ENCODE assay signal across 4 worm cellular contexts in genomic region chrV:19522551-19523137, ce11.
TF ChIP-seq lines count a peak whose summit lies in the region.

No protein-coding gene starts in this region.

TF ChIP-seq in whole organism, L2 larva, 48 proteins besides CTCF, POLR2A, EP300 and RAD21 (continues in another document):
- no peak for TF ChIP-seq ztf-1 (GFP tag; conservative IDR thresholded peaks at IDR 0.05; lab: Robert Waterston, UW)
- peak; percentile 65 to 89 for TF ChIP-seq lsy-2 (tag; optimal IDR thresholded peaks at IDR 0.05; lab: Kevin White, UChicago)
- peak; percentile 91 for TF ChIP-seq unc-55 (GFP tag; optimal IDR thresholded peaks at IDR 0.05; lab: Kevin White, UChicago)
- peak; percentile 79 for TF ChIP-seq fos-1 (tag; optimal IDR thresholded peaks at IDR 0.05; lab: Kevin White, UChicago)
- peak; percentile 52 for TF ChIP-seq lin-11 (tag; optimal IDR thresholded peaks at IDR 0.05; lab: Kevin White, UChicago)
- TF ChIP-seq ceh-16 (tag; optimal IDR thresholded peaks at IDR 0.05; lab: Kevin White, UChicago), result peak; percentile 47
- TF ChIP-seq nhr-129 (tag; optimal IDR thresholded peaks at IDR 0.05; lab: Kevin White, UChicago), result peak; percentile 88
- peak; percentile 75 to 89 for TF ChIP-seq mdl-1 (tag; optimal IDR thresholded peaks at IDR 0.05; lab: Kevin White, UChicago)
- TF ChIP-seq unc-62 (GFP tag; optimal IDR thresholded peaks at IDR 0.05; lab: Kevin White, UChicago), result peak; percentile 73
- peak; percentile 92 for TF ChIP-seq nhr-21 (tag; optimal IDR thresholded peaks at IDR 0.05; lab: Kevin White, UChicago)
- peak; percentile 77 for TF ChIP-seq blmp-1 (tag; optimal IDR thresholded peaks at IDR 0.05; lab: Kevin White, UChicago; ENCODE audit: insufficient read depth)
- no peak for TF ChIP-seq nhr-77 (tag; optimal IDR thresholded peaks at IDR 0.05; lab: Kevin White, UChicago)
- peak; percentile 75 for TF ChIP-seq C34F6.9 (tag; optimal IDR thresholded peaks at IDR 0.05; lab: Kevin White, UChicago)
- peak; percentile 98 for TF ChIP-seq sma-9 (GFP tag; optimal IDR thresholded peaks at IDR 0.05; lab: Kevin White, UChicago)
- peak; percentile 30 for TF ChIP-seq sma-9 (tag; optimal IDR thresholded peaks at IDR 0.05; lab: Kevin White, UChicago)
- peak; percentile 90 for TF ChIP-seq lin-13 (GFP tag; optimal IDR thresholded peaks at IDR 0.05; lab: Kevin White, UChicago)
- peak; percentile 92 for TF ChIP-seq ztf-4 (tag; optimal IDR thresholded peaks at IDR 0.05; lab: Kevin White, UChicago)
- no peak for TF ChIP-seq nhr-11 (tag; optimal IDR thresholded peaks at IDR 0.05; lab: Kevin White, UChicago)
- no peak for TF ChIP-seq ztf-11 (tag; optimal IDR thresholded peaks at IDR 0.05; lab: Kevin White, UChicago)
- TF ChIP-seq elt-1 (tag; optimal IDR thresholded peaks at IDR 0.05; lab: Kevin White, UChicago), result no peak
- peak; percentile 97 for TF ChIP-seq mab-5 (tag; optimal IDR thresholded peaks at IDR 0.05; lab: Kevin White, UChicago)
- no peak for TF ChIP-seq mbf-1 (tag; optimal IDR thresholded peaks at IDR 0.05; lab: Kevin White, UChicago)
- TF ChIP-seq crh-2 (tag; optimal IDR thresholded peaks at IDR 0.05; lab: Kevin White, UChicago), result peak; percentile 93

TF ChIP-seq in whole organism, L4 larva, 104 proteins besides CTCF, POLR2A, EP300 and RAD21 (continues in another document):
- peak; percentile 65 for TF ChIP-seq lin-13 (GFP tag; optimal IDR thresholded peaks at IDR 0.05; lab: Kevin White, UChicago)
- TF ChIP-seq nhr-76 (tag; optimal IDR thresholded peaks at IDR 0.05; lab: Kevin White, UChicago), result no peak
- no peak for TF ChIP-seq lin-39 (tag; optimal IDR thresholded peaks at IDR 0.05; lab: Kevin White, UChicago)
- TF ChIP-seq T26A8.4 (GFP tag; IDR thresholded peaks at IDR 0.05; lab: Robert Waterston, UW), result peak; percentile 88
- peak; percentile 79 for TF ChIP-seq php-3 (GFP tag; IDR thresholded peaks at IDR 0.05; lab: Robert Waterston, UW)
- TF ChIP-seq lsy-2 (tag; optimal IDR thresholded peaks at IDR 0.05; lab: Kevin White, UChicago), result peak; percentile 84 to 88
- peak; percentile 86 for TF ChIP-seq set-16 (GFP tag; IDR thresholded peaks at IDR 0.05; lab: Robert Waterston, UW)
- peak; percentile 93 for TF ChIP-seq dve-1 (tag; optimal IDR thresholded peaks at IDR 0.05; lab: Kevin White, UChicago; ENCODE audit: insufficient read depth)
- TF ChIP-seq lin-38 (GFP tag; IDR thresholded peaks at IDR 0.05; lab: Robert Waterston, UW), result peak; percentile 57
- TF ChIP-seq hmg-1.1 (GFP tag; IDR thresholded peaks at IDR 0.05; lab: Robert Waterston, UW), result peak; percentile 92
- TF ChIP-seq F26F4.8 (GFP tag; conservative IDR thresholded peaks at IDR 0.05; lab: Robert Waterston, UW), result no peak
- peak; percentile 55 for TF ChIP-seq spr-1 (tag; optimal IDR thresholded peaks at IDR 0.05; lab: Kevin White, UChicago)
- TF ChIP-seq rbr-2 (tag; optimal IDR thresholded peaks at IDR 0.05; lab: Kevin White, UChicago), result peak; percentile 87
- TF ChIP-seq Y75B8A.6 (GFP tag; IDR thresholded peaks at IDR 0.05; lab: Robert Waterston, UW), result no peak
- TF ChIP-seq ces-1 (GFP tag; optimal IDR thresholded peaks at IDR 0.05; lab: Kevin White, UChicago), result no peak
- TF ChIP-seq dmd-9 (GFP tag; IDR thresholded peaks at IDR 0.05; lab: Robert Waterston, UW), result no peak
- peak; percentile 56; the same call in 1 of the 2 replicates for TF ChIP-seq arid-1 (GFP tag; conservative IDR thresholded peaks at IDR 0.05; lab: Robert Waterston, UW)
- TF ChIP-seq madf-5 (GFP tag; IDR thresholded peaks at IDR 0.05; lab: Robert Waterston, UW), result 0 out of 4 replicates have a peak, but pooled peaks have one; percentile 20 to 34
- peak; percentile 69 for TF ChIP-seq nhr-42 (GFP tag; IDR thresholded peaks at IDR 0.05; lab: Robert Waterston, UW)
- TF ChIP-seq ztf-7 (tag; optimal IDR thresholded peaks at IDR 0.05; lab: Kevin White, UChicago), result peak; percentile 21
- TF ChIP-seq egl-27 (tag; optimal IDR thresholded peaks at IDR 0.05; lab: Kevin White, UChicago), result no peak
- peak; percentile 92 for TF ChIP-seq nhr-25 (tag; optimal IDR thresholded peaks at IDR 0.05; lab: Kevin White, UChicago; ENCODE audit: borderline replicate concordance, insufficient read depth)
- no peak for TF ChIP-seq ceh-28 (tag; optimal IDR thresholded peaks at IDR 0.05; lab: Kevin White, UChicago)

TF ChIP-seq in whole organism, late embryonic, 69 proteins besides CTCF, POLR2A, EP300 and RAD21 (continues in another document):
- TF ChIP-seq ztf-16 (tag; optimal IDR thresholded peaks at IDR 0.05; lab: Kevin White, UChicago), result peak; percentile 70
- peak; percentile 69 for TF ChIP-seq ceh-18 (tag; optimal IDR thresholded peaks at IDR 0.05; lab: Kevin White, UChicago)
- TF ChIP-seq rnt-1 (tag; optimal IDR thresholded peaks at IDR 0.05; lab: Kevin White, UChicago), result peak; percentile 76
- peak; percentile 90 for TF ChIP-seq pha-2 (tag; optimal IDR thresholded peaks at IDR 0.05; lab: Kevin White, UChicago)
- TF ChIP-seq pax-1 (tag; optimal IDR thresholded peaks at IDR 0.05; lab: Kevin White, UChicago), result peak; percentile 70
- TF ChIP-seq ceh-6 (GFP tag; optimal IDR thresholded peaks at IDR 0.05; lab: Kevin White, UChicago), result peak; percentile 32
- TF ChIP-seq dve-1 (tag; optimal IDR thresholded peaks at IDR 0.05; lab: Kevin White, UChicago), result peak; percentile 68
- TF ChIP-seq pros-1 (tag; optimal IDR thresholded peaks at IDR 0.05; lab: Kevin White, UChicago), result peak; percentile 91
- peak; percentile 40 for TF ChIP-seq tbx-7 (tag; optimal IDR thresholded peaks at IDR 0.05; lab: Kevin White, UChicago)
- TF ChIP-seq hlh-13 (GFP tag; optimal IDR thresholded peaks at IDR 0.05; lab: Kevin White, UChicago), result peak; percentile 43
- peak; percentile 51 for TF ChIP-seq K02D7.2 (tag; optimal IDR thresholded peaks at IDR 0.05; lab: Kevin White, UChicago)
- TF ChIP-seq ceh-2 (tag; optimal IDR thresholded peaks at IDR 0.05; lab: Kevin White, UChicago), result peak; percentile 43
- TF ChIP-seq elt-2 (tag; optimal IDR thresholded peaks at IDR 0.05; lab: Kevin White, UChicago), result peak; percentile 84
- TF ChIP-seq ref-2 (tag; optimal IDR thresholded peaks at IDR 0.05; lab: Kevin White, UChicago), result peak; percentile 90
- TF ChIP-seq ceh-34 (tag; optimal IDR thresholded peaks at IDR 0.05; lab: Kevin White, UChicago), result peak; percentile 89
- TF ChIP-seq C38D4.7 (GFP tag; optimal IDR thresholded peaks at IDR 0.05; lab: Kevin White, UChicago), result peak; percentile 60
- no peak for TF ChIP-seq npax-4 (tag; optimal IDR thresholded peaks at IDR 0.05; lab: Kevin White, UChicago)
- TF ChIP-seq syd-9 (tag; optimal IDR thresholded peaks at IDR 0.05; lab: Kevin White, UChicago), result peak; percentile 42
- no peak for TF ChIP-seq fax-1 (tag; optimal IDR thresholded peaks at IDR 0.05; lab: Kevin White, UChicago)
- TF ChIP-seq gmeb-2 (tag; optimal IDR thresholded peaks at IDR 0.05; lab: Kevin White, UChicago), result peak; percentile 29
- peak; percentile 11 for TF ChIP-seq pag-3 (tag; optimal IDR thresholded peaks at IDR 0.05; lab: Kevin White, UChicago; ENCODE audit: borderline replicate concordance)
- no peak for TF ChIP-seq mec-3 (tag; optimal IDR thresholded peaks at IDR 0.05; lab: Kevin White, UChicago; ENCODE audit: borderline replicate concordance)
- TF ChIP-seq ceh-31 (tag; optimal IDR thresholded peaks at IDR 0.05; lab: Kevin White, UChicago), result peak; percentile 81
- TF ChIP-seq pat-9 (tag; optimal IDR thresholded peaks at IDR 0.05; lab: Kevin White, UChicago), result peak; percentile 48
- TF ChIP-seq ceh-19 (GFP tag; optimal IDR thresholded peaks at IDR 0.05; lab: Kevin White, UChicago), result peak; percentile 75

TF ChIP-seq in whole organism, mixed stage, embryonic, 35 proteins besides CTCF, POLR2A, EP300 and RAD21 (continues in another document):
- TF ChIP-seq ham-2 (GFP tag; optimal IDR thresholded peaks at IDR 0.05; lab: Kevin White, UChicago) (no peak), flh-1 (GFP tag; optimal IDR thresholded peaks at IDR 0.05; lab: Kevin White, UChicago) (peak; percentile 28), ces-1 (GFP tag; optimal IDR thresholded peaks at IDR 0.05; lab: Kevin White, UChicago) (peak; percentile 82), cnd-1 (tag; optimal IDR thresholded peaks at IDR 0.05; lab: Kevin White, UChicago) (peak; percentile 89), mep-1 (tag; optimal IDR thresholded peaks at IDR 0.05; lab: Kevin White, UChicago) (peak; percentile 72), unc-120 (tag; optimal IDR thresholded peaks at IDR 0.05; lab: Kevin White, UChicago; ENCODE audit: poor library complexity, severe bottlenecking) (peak; percentile 72), tbx-8 (GFP tag; optimal IDR thresholded peaks at IDR 0.05; lab: Kevin White, UChicago) (peak; percentile 26), sem-2 (GFP tag; optimal IDR thresholded peaks at IDR 0.05; lab: Kevin White, UChicago) (peak; percentile 68), unc-62 (GFP tag; optimal IDR thresholded peaks at IDR 0.05; lab: Kevin White, UChicago) (peak; percentile 99), elt-1 (tag; optimal IDR thresholded peaks at IDR 0.05; lab: Kevin White, UChicago; ENCODE audit: borderline replicate concordance, insufficient read depth) (peak; percentile 74), elt-3 (tag; optimal IDR thresholded peaks at IDR 0.05; lab: Kevin White, UChicago) (peak; percentile 82), nhr-76 (tag; optimal IDR thresholded peaks at IDR 0.05; lab: Kevin White, UChicago) (no peak), nhr-2 (tag; optimal IDR thresholded peaks at IDR 0.05; lab: Kevin White, UChicago) (peak; percentile 93), ztf-11 (tag; optimal IDR thresholded peaks at IDR 0.05; lab: Kevin White, UChicago) (peak; percentile 85), blmp-1 (tag; optimal IDR thresholded peaks at IDR 0.05; lab: Kevin White, UChicago) (peak; percentile 25), hlh-1 (tag; optimal IDR thresholded peaks at IDR 0.05; lab: Kevin White, UChicago) (peak; percentile 31), lin-32 (GFP tag; optimal IDR thresholded peaks at IDR 0.05; lab: Kevin White, UChicago) (peak; percentile 58), ceh-39 (tag; optimal IDR thresholded peaks at IDR 0.05; lab: Kevin White, UChicago) (peak; percentile 87), zip-8 (tag; optimal IDR thresholded peaks at IDR 0.05; lab: Kevin White, UChicago) (peak; percentile 94), M03D4.4 (tag; optimal IDR thresholded peaks at IDR 0.05; lab: Kevin White, UChicago) (peak; percentile 70), bed-3 (GFP tag; optimal IDR thresholded peaks at IDR 0.05; lab: Kevin White, UChicago) (no peak), nhr-237 (tag; optimal IDR thresholded peaks at IDR 0.05; lab: Kevin White, UChicago) (peak; percentile 45), pha-4 (tag; optimal IDR thresholded peaks at IDR 0.05; lab: Kevin White, UChicago) (peak; percentile 10), mab-5 (tag; optimal IDR thresholded peaks at IDR 0.05; lab: Kevin White, UChicago) (peak; percentile 81), lin-13 (tag; optimal IDR thresholded peaks at IDR 0.05; lab: Kevin White, UChicago) (peak; percentile 83), nhr-12 (tag; optimal IDR thresholded peaks at IDR 0.05; lab: Kevin White, UChicago) (peak; percentile 86), nhr-28 (tag; optimal IDR thresholded peaks at IDR 0.05; lab: Kevin White, UChicago) (no peak), sptf-1 (tag; optimal IDR thresholded peaks at IDR 0.05; lab: Kevin White, UChicago) (peak; percentile 78), ceh-83 (GFP tag; optimal IDR thresholded peaks at IDR 0.05; lab: Kevin White, UChicago) (peak; percentile 92)
